Fruit fly (Drosophila melanogaster) whole organism, embryonic: ENCODE results near the gene CG13407.
A peak's percentile ranks its signal among the peaks of the same experiment; 100 is the strongest.

ENCODE experiments used
- Abd-B ChIP-seq: fragments of 200-800 bp; sonication (Bioruptor generic); optimal IDR thresholded peaks from 2 replicates; lab custom pipeline; 2018; ENCODE audit warnings: missing biosample characterization, mild to moderate bottlenecking, missing genetic modification characterization, moderate library complexity
- Blimp-1 ChIP-seq: fragments of 200-800 bp; sonication (Bioruptor generic); optimal IDR thresholded peaks from 3 replicates; lab custom pipeline; 2018; ENCODE audit warnings: missing biosample characterization, missing genetic modification characterization, mild to moderate bottlenecking, moderate library complexity, missing genetic modification reagents
- CG10209 ChIP-seq: fragments of 200-800 bp; sonication (Bioruptor generic); optimal IDR thresholded peaks from 3 replicates; lab custom pipeline; 2017; ENCODE audit warnings: missing biosample characterization, mild to moderate bottlenecking, missing genetic modification characterization, missing genetic modification reagents
- CG10431 ChIP-seq: fragments of 200-800 bp; sonication (Bioruptor generic); optimal IDR thresholded peaks from 3 replicates; lab custom pipeline; 2018; ENCODE audit warnings: missing biosample characterization, mild to moderate bottlenecking, missing genetic modification characterization
- CG14441 ChIP-seq: fragments of 200-800 bp; sonication (Bioruptor generic); IDR thresholded peaks from 2 replicates; pipeline ENCODE4 v1.3.6; 2022; ENCODE audit warnings: missing biosample characterization, missing genetic modification characterization
- CG14860 ChIP-seq: fragments of 200-800 bp; sonication (Bioruptor generic); IDR thresholded peaks from 3 replicates; pipeline ENCODE4 v1.3.6; 2022; ENCODE audit warnings: missing biosample characterization, missing genetic modification characterization; ENCODE audit not compliant: partially characterized antibody
- CG17186 ChIP-seq: fragments of 200-800 bp; sonication (Bioruptor generic); optimal IDR thresholded peaks from 3 replicates; lab custom pipeline; 2017; ENCODE audit warnings: missing biosample characterization, missing genetic modification reagents, missing genetic modification characterization
- CG17612 ChIP-seq: fragments of 200-800 bp; sonication (Bioruptor generic); IDR thresholded peaks from 2 replicates; pipeline ENCODE4 v1.3.6; 2022; ENCODE audit warnings: missing biosample characterization, missing genetic modification characterization
- CG17829 ChIP-seq: fragments of 200-800 bp; optimal IDR thresholded peaks from 2 replicates; lab custom pipeline; 2019; ENCODE audit warnings: missing biosample characterization, mild to moderate bottlenecking, missing genetic modification characterization, moderate library complexity
- CG1792 ChIP-seq: fragments of 200-800 bp; sonication (Bioruptor generic); optimal IDR thresholded peaks from 2 replicates; lab custom pipeline; 2016; ENCODE audit warnings: missing biosample characterization, missing genetic modification characterization
- CG18476 ChIP-seq: fragments of 200-800 bp; sonication (Bioruptor generic); optimal IDR thresholded peaks from 2 replicates; lab custom pipeline; 2016; ENCODE audit warnings: missing biosample characterization, mild to moderate bottlenecking, missing genetic modification characterization
- CG2199 ChIP-seq: fragments of 200-800 bp; sonication (Bioruptor generic); IDR thresholded peaks from 3 replicates; pipeline ENCODE4 v1.3.6; 2022; ENCODE audit warnings: missing biosample characterization, missing genetic modification characterization
- CG2875 ChIP-seq: fragments of 200-800 bp; sonication (Bioruptor generic); optimal IDR thresholded peaks from 2 replicates; lab custom pipeline; 2017; ENCODE audit warnings: missing biosample characterization, mild to moderate bottlenecking, missing genetic modification characterization, missing genetic modification reagents
- CG3847 ChIP-seq: fragments of 200-800 bp; sonication (Bioruptor generic); IDR thresholded peaks from 2 replicates; pipeline ENCODE4 v1.3.6; 2022; ENCODE audit warnings: missing biosample characterization, missing genetic modification characterization
- CG42726 ChIP-seq: fragments of 200-800 bp; sonication (Bioruptor generic); IDR thresholded peaks from 2 replicates; pipeline ENCODE4 v1.3.6; 2022; ENCODE audit warnings: missing biosample characterization, missing genetic modification characterization; ENCODE audit not compliant: partially characterized antibody
- CG4424 ChIP-seq: fragments of 200-800 bp; sonication (Bioruptor generic); optimal IDR thresholded peaks from 3 replicates; lab custom pipeline; 2016; ENCODE audit warnings: missing biosample characterization, missing genetic modification characterization
- CG4617 ChIP-seq: fragments of 200-800 bp; sonication (Bioruptor generic); optimal IDR thresholded peaks from 3 replicates; lab custom pipeline; 2016; ENCODE audit warnings: missing biosample characterization, missing genetic modification characterization, borderline replicate concordance
- CG4854 ChIP-seq: fragments of 200-800 bp; sonication (Bioruptor generic); optimal IDR thresholded peaks from 2 replicates; lab custom pipeline; 2016; ENCODE audit warnings: missing biosample characterization, missing genetic modification characterization, inconsistent platforms
- CG7271 ChIP-seq: fragments of 200-800 bp; sonication (Bioruptor generic); optimal IDR thresholded peaks from 2 replicates; lab custom pipeline; 2018; ENCODE audit warnings: missing biosample characterization, mild to moderate bottlenecking, missing genetic modification characterization, moderate library complexity
- E2f2 ChIP-seq: fragments of 200-800 bp; sonication (Bioruptor generic); IDR thresholded peaks from 2 replicates; pipeline ENCODE4 v1.3.6; 2022; ENCODE audit warnings: missing biosample characterization, missing genetic modification characterization
- Ets97D ChIP-seq: fragments of 200-800 bp; sonication (Bioruptor generic); optimal IDR thresholded peaks from 3 replicates; lab custom pipeline; 2016; ENCODE audit warnings: missing biosample characterization, missing genetic modification characterization
- Fer2 ChIP-seq: fragments of 200-800 bp; sonication (Bioruptor generic); optimal IDR thresholded peaks from 2 replicates; lab custom pipeline; 2018; ENCODE audit warnings: missing biosample characterization, mild to moderate bottlenecking, missing genetic modification characterization, moderate library complexity
- HLH3B ChIP-seq: fragments of 200-800 bp; sonication (Bioruptor generic); IDR thresholded peaks from 2 replicates; pipeline ENCODE4 v1.3.6; 2022; ENCODE audit warnings: missing biosample characterization, missing genetic modification characterization
- HLH4C ChIP-seq: fragments of 200-800 bp; sonication (Bioruptor generic); IDR thresholded peaks from 3 replicates; pipeline ENCODE4 v1.3.6; 2022; ENCODE audit warnings: missing biosample characterization, missing genetic modification characterization; ENCODE audit not compliant: partially characterized antibody
- Hr51 ChIP-seq, 2 experiments: fragments of 200-800 bp; sonication (Bioruptor generic); optimal IDR thresholded peaks; 2 replicates in 1 of 2; 3 replicates in 1 of 2; lab custom pipeline; 2016 to 2018; ENCODE audit warnings: missing biosample characterization in 2 of 2, missing genetic modification characterization in 2 of 2, mild to moderate bottlenecking in 1 of 2, moderate library complexity in 1 of 2
- Jarid2 ChIP-seq: fragments of 200-800 bp; sonication (Bioruptor generic); optimal IDR thresholded peaks from 3 replicates; lab custom pipeline; 2017; ENCODE audit warnings: mild to moderate bottlenecking, missing biosample characterization, missing genetic modification reagents, missing genetic modification characterization
- Nf-YC ChIP-seq: fragments of 200-800 bp; optimal IDR thresholded peaks from 3 replicates; lab custom pipeline; 2019; ENCODE audit warnings: missing biosample characterization, mild to moderate bottlenecking, missing genetic modification characterization, moderate library complexity
- Poxn ChIP-seq: fragments of 200-800 bp; sonication (Bioruptor generic); IDR thresholded peaks from 2 replicates; pipeline ENCODE4 v1.3.6; 2022; ENCODE audit warnings: missing biosample characterization, missing genetic modification characterization
- Rx ChIP-seq: fragments of 200-800 bp; sonication (Bioruptor generic); IDR thresholded peaks from 2 replicates; pipeline ENCODE4 v1.3.6; 2022; ENCODE audit warnings: missing biosample characterization, missing genetic modification characterization
- Stat92E ChIP-seq, 3 experiments: fragments of >200 bp in 2 of 3; fragments of 200-800 bp in 1 of 3; sonication (Bioruptor generic) in 1 of 3; optimal IDR thresholded peaks; 2 replicates each; lab custom pipeline; 2017 to 2019; ENCODE audit warnings: missing biosample characterization in 3 of 3, missing genetic modification characterization in 3 of 3, mild to moderate bottlenecking in 1 of 3, moderate library complexity in 1 of 3
- Trl ChIP-seq, 3 experiments: fragments of >200 bp in 2 of 3; fragments of 200-800 bp in 1 of 3; sonication (Bioruptor generic) in 1 of 3; optimal IDR thresholded peaks; 2 replicates in 1 of 3; 3 replicates in 2 of 3; lab custom pipeline; 2016 to 2017; ENCODE audit warnings: missing biosample characterization in 1 of 3, missing genetic modification characterization in 1 of 3
- ap ChIP-seq: fragments of 200-800 bp; sonication (Bioruptor generic); IDR thresholded peaks from 2 replicates; pipeline ENCODE4 v1.3.6; 2022; ENCODE audit warnings: missing biosample characterization, missing genetic modification characterization
- bcd ChIP-seq: fragments of 200-800 bp; sonication (Bioruptor generic); optimal IDR thresholded peaks from 2 replicates; lab custom pipeline; 2017; ENCODE audit warnings: missing biosample characterization, mild to moderate bottlenecking, missing genetic modification characterization
- bsh ChIP-seq, 2 experiments: fragments of 200-800 bp; sonication (Bioruptor generic); optimal IDR thresholded peaks; 2 replicates each; lab custom pipeline; 2017 to 2018; ENCODE audit warnings: mild to moderate bottlenecking in 2 of 2, missing biosample characterization in 2 of 2, missing genetic modification characterization in 2 of 2, moderate library complexity in 1 of 2
- cad ChIP-seq: fragments of >200 bp; optimal IDR thresholded peaks from 2 replicates; lab custom pipeline; 2017; ENCODE audit warnings: missing biosample characterization, missing genetic modification characterization
- her ChIP-seq: fragments of 200-800 bp; sonication (Bioruptor generic); optimal IDR thresholded peaks from 2 replicates; lab custom pipeline; 2016; ENCODE audit warnings: missing biosample characterization, missing genetic modification characterization
- insv ChIP-seq, 2 experiments: fragments of 200-800 bp; sonication (Bioruptor generic); optimal IDR thresholded peaks; 3 replicates each; lab custom pipeline; 2016 to 2018; ENCODE audit warnings: missing biosample characterization in 2 of 2, missing genetic modification characterization in 2 of 2
- lab ChIP-seq: fragments of 200-800 bp; sonication (Bioruptor generic); optimal IDR thresholded peaks from 3 replicates; lab custom pipeline; 2017; ENCODE audit warnings: missing biosample characterization, missing genetic modification characterization, mild to moderate bottlenecking, moderate library complexity, missing genetic modification reagents
- maf-S ChIP-seq: fragments of 200-800 bp; sonication (Bioruptor generic); optimal IDR thresholded peaks from 2 replicates; lab custom pipeline; 2016; ENCODE audit warnings: missing biosample characterization, missing genetic modification characterization
- nau ChIP-seq: fragments of 200-800 bp; sonication (Bioruptor generic); optimal IDR thresholded peaks from 3 replicates; lab custom pipeline; 2017; ENCODE audit warnings: missing biosample characterization, mild to moderate bottlenecking, missing genetic modification characterization, missing genetic modification reagents
- nerfin-1 ChIP-seq: fragments of 200-800 bp; sonication (Bioruptor generic); optimal IDR thresholded peaks from 3 replicates; lab custom pipeline; 2019; ENCODE audit warnings: missing biosample characterization, mild to moderate bottlenecking, missing genetic modification characterization, moderate library complexity
- oc ChIP-seq: fragments of 200-800 bp; sonication (Bioruptor generic); optimal IDR thresholded peaks from 2 replicates; lab custom pipeline; 2018; ENCODE audit warnings: missing biosample characterization, mild to moderate bottlenecking, missing genetic modification characterization, moderate library complexity
- odd ChIP-seq: fragments of 200-800 bp; sonication (Bioruptor generic); optimal IDR thresholded peaks from 2 replicates; lab custom pipeline; 2017; ENCODE audit warnings: missing biosample characterization, mild to moderate bottlenecking, missing genetic modification characterization
- so ChIP-seq: fragments of 200-800 bp; sonication (Bioruptor generic); IDR thresholded peaks from 3 replicates; pipeline ENCODE4 v1.3.6; 2022; ENCODE audit warnings: missing biosample characterization, missing genetic modification characterization
- stwl ChIP-seq: fragments of 200-800 bp; sonication (Bioruptor generic); optimal IDR thresholded peaks from 3 replicates; lab custom pipeline; 2018; ENCODE audit warnings: missing biosample characterization, mild to moderate bottlenecking, missing genetic modification characterization, moderate library complexity

CG13407 gene

dm6 chr3R:22145425-22146411, 42.5 kb downstream of the CG13407 start (continued):
- peak in 1 of 3 experiments; percentile 28 for TF ChIP-seq Stat92E (GFP tag; optimal IDR thresholded peaks at IDR 0.05; lab: Kevin White, UChicago)
- peak; percentile 76 for TF ChIP-seq Abd-B (GFP tag; lab: Kevin White, UChicago)
- TF ChIP-seq CG17186 (GFP tag; lab: Kevin White, UChicago) = peak; percentile 61
- TF ChIP-seq CG17829 (tag; lab: Kevin White, UChicago) = peak; percentile 91
- TF ChIP-seq CG14441 = peak; percentile 79
- peak; percentile 71 for TF ChIP-seq CG2875 (GFP tag; lab: Kevin White, UChicago)
- peak in 1 of 2 experiments; percentile 90 for TF ChIP-seq bsh (GFP tag; optimal IDR thresholded peaks at IDR 0.05; lab: Kevin White, UChicago)
- peak; percentile 76 for TF ChIP-seq CG4424 (GFP tag; lab: Kevin White, UChicago)
- TF ChIP-seq odd (GFP tag; lab: Kevin White, UChicago) = no peak
- 0 out of 2 replicates have a peak, but pooled peaks have one; percentile 59 for TF ChIP-seq CG17612
- peak; percentile 47; the same call in 1 of the 2 replicates for TF ChIP-seq CG3847 (GFP tag; lab: Robert Waterston, UW)
- TF ChIP-seq HLH3B (GFP tag; lab: Robert Waterston, UW) = peak; percentile 84
- peak in 1 of 2 experiments; percentile 63 for TF ChIP-seq Hr51 (GFP tag; optimal IDR thresholded peaks at IDR 0.05; lab: Kevin White, UChicago)
- TF ChIP-seq CG10209 (GFP tag; lab: Kevin White, UChicago) = peak; percentile 51
- peak; percentile 48 for TF ChIP-seq CG1792 (GFP tag; lab: Kevin White, UChicago)
- TF ChIP-seq CG14860 (GFP tag; lab: Robert Waterston, UW) = no peak
- TF ChIP-seq ap = peak; percentile 66; the same call in 1 of the 2 replicates
- peak; percentile 53 for TF ChIP-seq oc (tag; lab: Kevin White, UChicago)
- peak; percentile 51 for TF ChIP-seq nau (GFP tag; lab: Kevin White, UChicago)
- peak; percentile 59 for TF ChIP-seq CG4854 (GFP tag; lab: Kevin White, UChicago)
- peak; percentile 72 for TF ChIP-seq CG10431 (GFP tag; lab: Kevin White, UChicago)
- TF ChIP-seq her (GFP tag; lab: Kevin White, UChicago) = peak; percentile 37
- peak; percentile 68 for TF ChIP-seq CG18476 (GFP tag; lab: Kevin White, UChicago)
- TF ChIP-seq Fer2 (tag; lab: Kevin White, UChicago) = peak; percentile 11
- no peak for TF ChIP-seq CG42726 (GFP tag; lab: Robert Waterston, UW)
- TF ChIP-seq Rx (GFP tag; lab: Robert Waterston, UW) = peak; percentile 77
- TF ChIP-seq Blimp-1 (GFP tag; lab: Kevin White, UChicago) = peak; percentile 86
- peak; percentile 57 for TF ChIP-seq Ets97D (GFP tag; lab: Kevin White, UChicago)
- TF ChIP-seq cad (GFP tag; lab: Kevin White, UChicago) = no peak
- peak; percentile 84 for TF ChIP-seq nerfin-1 (tag; lab: Kevin White, UChicago)
- TF ChIP-seq lab = peak; percentile 56
- peak; percentile 44 for TF ChIP-seq stwl (tag; lab: Kevin White, UChicago)
- TF ChIP-seq insv (GFP tag; optimal IDR thresholded peaks at IDR 0.05; lab: Kevin White, UChicago) = no peak
- TF ChIP-seq so (GFP tag; lab: Robert Waterston, UW) = peak; percentile 78; the same call in 2 of the 3 replicates
- peak; percentile 14 for TF ChIP-seq CG4617 (GFP tag; lab: Kevin White, UChicago)
- no peak for TF ChIP-seq Trl (optimal IDR thresholded peaks at IDR 0.05; lab: Kevin White, UChicago)
- peak; percentile 73 for TF ChIP-seq Trl (GFP tag; optimal IDR thresholded peaks at IDR 0.05; lab: Kevin White, UChicago)
- peak; percentile 61 for TF ChIP-seq E2f2 (GFP tag; lab: Robert Waterston, UW)
- TF ChIP-seq CG7271 (tag; lab: Kevin White, UChicago) = peak; percentile 2
- TF ChIP-seq CG2199 (GFP tag; lab: Robert Waterston, UW) = peak; percentile 78; the same call in 2 of the 3 replicates
- TF ChIP-seq Poxn (GFP tag; lab: Robert Waterston, UW) = no peak
- peak; percentile 9 for TF ChIP-seq Jarid2 (GFP tag; lab: Kevin White, UChicago)
- peak; percentile 42 for TF ChIP-seq bcd (GFP tag; lab: Kevin White, UChicago)
- TF ChIP-seq Nf-YC = peak; percentile 18
- no peak for TF ChIP-seq HLH4C (GFP tag; lab: Robert Waterston, UW)
- peak; percentile 23 for TF ChIP-seq maf-S
